Worm (Caenorhabditis elegans) whole organism, mixed stage, embryonic: ENCODE results near the gene col-20.
"Not testable (repeated sequence)": the region's sequence is repeated elsewhere in the genome, so short reads cannot be mapped to it uniquely, and the experiment has no call there.

ENCODE experiments used
- M03D4.4 ChIP-seq: sonication (generic microtip); optimal IDR thresholded peaks from 2 replicates; lab custom pipeline; 2017; ENCODE audit warnings: mild to moderate bottlenecking, missing genetic modification characterization, missing compliant biosample characterization
- bed-3 ChIP-seq: fragments of 200-800 bp; sonication (Bioruptor generic); optimal IDR thresholded peaks from 3 replicates; lab custom pipeline; 2018; ENCODE audit warnings: mild to moderate bottlenecking, missing genetic modification characterization, moderate library complexity, missing compliant biosample characterization
- blmp-1 ChIP-seq: fragments of 150-350 bp; optimal IDR thresholded peaks from 2 replicates; lab custom pipeline; 2014; ENCODE audit warnings: missing biosample characterization, missing genetic modification characterization
- ceh-39 ChIP-seq: fragments of 150-350 bp; optimal IDR thresholded peaks from 2 replicates; lab custom pipeline; 2014; ENCODE audit warnings: missing biosample characterization, missing genetic modification characterization
- ceh-43 ChIP-seq: fragments of 200-800 bp; sonication (Bioruptor generic); optimal IDR thresholded peaks from 2 replicates; lab custom pipeline; 2018; ENCODE audit warnings: mild to moderate bottlenecking, missing genetic modification characterization, moderate library complexity, missing compliant biosample characterization
- ceh-83 ChIP-seq: fragments of 200-800 bp; sonication (Bioruptor generic); optimal IDR thresholded peaks from 2 replicates; lab custom pipeline; 2018; ENCODE audit warnings: mild to moderate bottlenecking, missing genetic modification characterization, missing compliant biosample characterization
- ces-1 ChIP-seq: fragments of 150-350 bp; optimal IDR thresholded peaks from 2 replicates; lab custom pipeline; 2014; ENCODE audit warnings: missing biosample characterization, missing genetic modification reagents, missing genetic modification characterization
- cnd-1 ChIP-seq: fragments of 200-800 bp; sonication (Bioruptor generic); optimal IDR thresholded peaks from 2 replicates; lab custom pipeline; 2018; ENCODE audit warnings: mild to moderate bottlenecking, missing genetic modification characterization, missing compliant biosample characterization
- drap-1 ChIP-seq: fragments of 200-800 bp; sonication (Bioruptor generic); optimal IDR thresholded peaks from 3 replicates; lab custom pipeline; 2018; ENCODE audit warnings: mild to moderate bottlenecking, missing genetic modification characterization, missing compliant biosample characterization
- elt-1 ChIP-seq: sonication (generic microtip); optimal IDR thresholded peaks from 2 replicates; lab custom pipeline; 2017; ENCODE audit warnings: missing genetic modification characterization, mild to moderate bottlenecking, missing compliant biosample characterization, antibody characterized with exemption, moderate library complexity, borderline replicate concordance; ENCODE audit not compliant: insufficient read depth
- elt-3 ChIP-seq: fragments of 150-350 bp; optimal IDR thresholded peaks from 2 replicates; lab custom pipeline; 2014; ENCODE audit warnings: missing biosample characterization, missing genetic modification characterization
- flh-1 ChIP-seq: fragments of 200-800 bp; sonication (Bioruptor generic); optimal IDR thresholded peaks from 2 replicates; lab custom pipeline; 2018; ENCODE audit warnings: mild to moderate bottlenecking, missing genetic modification characterization, moderate library complexity, missing compliant biosample characterization
- ham-2 ChIP-seq: fragments of 200-800 bp; sonication (Bioruptor generic); optimal IDR thresholded peaks from 2 replicates; lab custom pipeline; 2018; ENCODE audit warnings: mild to moderate bottlenecking, missing genetic modification characterization, missing compliant biosample characterization
- hlh-1 ChIP-seq: fragments of 150-350 bp; optimal IDR thresholded peaks from 2 replicates; lab custom pipeline; 2014; ENCODE audit warnings: missing biosample characterization, missing genetic modification reagents, missing genetic modification characterization
- lin-13 ChIP-seq: fragments of 150-350 bp; optimal IDR thresholded peaks from 2 replicates; lab custom pipeline; 2014; ENCODE audit warnings: missing biosample characterization, missing genetic modification characterization
- lin-32 ChIP-seq: fragments of 200-800 bp; sonication (Bioruptor generic); optimal IDR thresholded peaks from 2 replicates; lab custom pipeline; 2018; ENCODE audit warnings: mild to moderate bottlenecking, missing genetic modification characterization, missing compliant biosample characterization
- lsy-2 ChIP-seq: fragments of 150-350 bp; optimal IDR thresholded peaks from 2 replicates; lab custom pipeline; 2014; ENCODE audit warnings: missing biosample characterization, missing genetic modification characterization
- mab-5 ChIP-seq: fragments of 150-350 bp; optimal IDR thresholded peaks from 2 replicates; lab custom pipeline; 2014; ENCODE audit warnings: missing biosample characterization, missing genetic modification characterization
- mep-1 ChIP-seq: fragments of 150-350 bp; optimal IDR thresholded peaks from 2 replicates; lab custom pipeline; 2017; ENCODE audit warnings: missing biosample characterization, missing genetic modification reagents, missing genetic modification characterization, inconsistent platforms
- mls-2 ChIP-seq: sonication (generic microtip); optimal IDR thresholded peaks from 2 replicates; lab custom pipeline; 2016; ENCODE audit warnings: mild to moderate bottlenecking, missing genetic modification characterization, moderate library complexity, missing compliant biosample characterization
- nhr-2 ChIP-seq: fragments of 150-350 bp; optimal IDR thresholded peaks from 2 replicates; lab custom pipeline; 2014; ENCODE audit warnings: missing biosample characterization, missing genetic modification characterization
- nhr-237 ChIP-seq: fragments of 150-350 bp; optimal IDR thresholded peaks from 2 replicates; lab custom pipeline; 2014; ENCODE audit warnings: missing biosample characterization, missing genetic modification characterization
- nhr-28 ChIP-seq: fragments of 150-350 bp; optimal IDR thresholded peaks from 2 replicates; lab custom pipeline; 2014; ENCODE audit warnings: missing biosample characterization, missing genetic modification characterization
- nhr-76 ChIP-seq: sonication (generic microtip); optimal IDR thresholded peaks from 2 replicates; lab custom pipeline; 2017; ENCODE audit warnings: missing biosample characterization, missing genetic modification characterization
- pha-4 ChIP-seq: fragments of 150-350 bp; optimal IDR thresholded peaks from 2 replicates; lab custom pipeline; 2018; ENCODE audit warnings: missing biosample characterization, missing genetic modification reagents, missing genetic modification characterization
- snpc-4 ChIP-seq: fragments of 150-350 bp; optimal IDR thresholded peaks from 2 replicates; lab custom pipeline; 2014; ENCODE audit warnings: missing biosample characterization, missing genetic modification characterization
- sptf-1 ChIP-seq: sonication (generic microtip); optimal IDR thresholded peaks from 2 replicates; lab custom pipeline; 2017; ENCODE audit warnings: mild to moderate bottlenecking, missing genetic modification characterization, moderate library complexity, missing compliant biosample characterization
- tbx-8 ChIP-seq: fragments of 200-800 bp; sonication (Bioruptor generic); optimal IDR thresholded peaks from 2 replicates; lab custom pipeline; 2018; ENCODE audit warnings: mild to moderate bottlenecking, missing genetic modification characterization, moderate library complexity, missing compliant biosample characterization
- unc-120 ChIP-seq: sonication (generic microtip); optimal IDR thresholded peaks from 2 replicates; lab custom pipeline; 2017; ENCODE audit warnings: missing genetic modification characterization, missing compliant biosample characterization; ENCODE audit not compliant: poor library complexity, severe bottlenecking
- unc-62 ChIP-seq: fragments of 150-350 bp; optimal IDR thresholded peaks from 2 replicates; lab custom pipeline; 2014; ENCODE audit warnings: missing biosample characterization, missing genetic modification reagents, missing genetic modification characterization

Gene col-20

ce11 chrII:4904778-4905177, 34.2 kb upstream of the col-20 start, which contains the start of gene btbd-10:
Gene btbd-10 (plus strand): TSS chrII:4905008.
- TF ChIP-seq cnd-1 (no peak), hlh-1 (tag; lab: Kevin White, UChicago) (no peak), ces-1 (GFP tag; lab: Kevin White, UChicago) (no peak), sptf-1 (tag; lab: Kevin White, UChicago) (no peak), pha-4 (tag; lab: Kevin White, UChicago) (no peak), unc-120 (no peak), flh-1 (GFP tag; lab: Kevin White, UChicago) (no peak), bed-3 (no peak), elt-3 (tag; lab: Kevin White, UChicago) (no peak), tbx-8 (no peak), M03D4.4 (tag; lab: Kevin White, UChicago) (no peak), ceh-39 (no peak)
- TF ChIP-seq, all 35 proteins: peak for 0

- TF ChIP-seq hlh-1 (tag; lab: Kevin White, UChicago) (peak; percentile 84), cnd-1 (no peak), mls-2 (tag; lab: Kevin White, UChicago) (no peak), nhr-237 (tag; lab: Kevin White, UChicago) (peak; percentile 40), drap-1 (no peak), unc-62 (GFP tag; lab: Kevin White, UChicago) (peak; percentile 97), lsy-2 (tag; lab: Kevin White, UChicago) (peak; percentile 56), mep-1 (tag; lab: Kevin White, UChicago) (peak; percentile 41), ceh-43 (GFP tag; lab: Kevin White, UChicago) (no peak), pha-4 (tag; lab: Kevin White, UChicago) (peak; percentile 70), ham-2 (GFP tag; lab: Kevin White, UChicago) (peak; percentile 50), unc-120 (peak; percentile 34), ces-1 (GFP tag; lab: Kevin White, UChicago) (peak; percentile 93)
- TF ChIP-seq, all 35 proteins: peak for 9
Observed at ce11 chrII:4904277-4904676, 33.7 kb upstream of the col-20 start.

- not testable (repeated sequence) for TF ChIP-seq blmp-1 (tag; lab: Kevin White, UChicago); ceh-83 (GFP tag; lab: Kevin White, UChicago); nhr-28 (tag; lab: Kevin White, UChicago)
Observed at ce11 chrII:4903696-4904095, 33.1 kb upstream of the col-20 start, which contains the start of gene sgt-1. Gene sgt-1 (minus strand): TSS chrII:4903796.

- TF ChIP-seq lin-13 (tag; lab: Kevin White, UChicago) (no peak), lsy-2 (tag; lab: Kevin White, UChicago) (peak; percentile 37), ceh-39 (peak; percentile 75), mep-1 (tag; lab: Kevin White, UChicago) (peak; percentile 46), ces-1 (GFP tag; lab: Kevin White, UChicago) (peak; percentile 29)
Observed at ce11 chrII:4902035-4902434, 31.4 kb upstream of the col-20 start, which contains the start of gene R05F9.9. Gene R05F9.9 (minus strand): TSS chrII:4902100.

ce11 chrII:4898529-4898928, 27.9 kb upstream of the col-20 start, which contains the start of gene msp-32:
Gene msp-32 (plus strand): TSS chrII:4898829.
- TF ChIP-seq elt-1, mab-5, lin-13 (tag; lab: Kevin White, UChicago): not testable (repeated sequence)

- TF ChIP-seq lin-32 (GFP tag; lab: Kevin White, UChicago): no peak
- no peak for TF ChIP-seq nhr-237 (tag; lab: Kevin White, UChicago)
- no peak for TF ChIP-seq nhr-2 (tag; lab: Kevin White, UChicago)
- TF ChIP-seq mab-5 (tag; lab: Kevin White, UChicago): no peak
- no peak for TF ChIP-seq sptf-1 (tag; lab: Kevin White, UChicago)
- no peak for TF ChIP-seq mep-1 (tag; lab: Kevin White, UChicago)
- no peak for TF ChIP-seq nhr-76 (tag; lab: Kevin White, UChicago)
- TF ChIP-seq M03D4.4 (tag; lab: Kevin White, UChicago): no peak
- TF ChIP-seq ceh-39: no peak
- TF ChIP-seq snpc-4 (tag; lab: Kevin White, UChicago): no peak
- no peak for TF ChIP-seq cnd-1
- no peak for TF ChIP-seq blmp-1 (tag; lab: Kevin White, UChicago)
- no peak for TF ChIP-seq unc-120
Observed at ce11 chrII:4892594-4892993, 22.0 kb upstream of the col-20 start, which contains the start of gene msp-33. Gene msp-33 (minus strand): TSS chrII:4892694.
